Fruit fly (Drosophila melanogaster): Measurements from ENCODE around the gene RnpS1.

Gene RnpS1

DNA sequence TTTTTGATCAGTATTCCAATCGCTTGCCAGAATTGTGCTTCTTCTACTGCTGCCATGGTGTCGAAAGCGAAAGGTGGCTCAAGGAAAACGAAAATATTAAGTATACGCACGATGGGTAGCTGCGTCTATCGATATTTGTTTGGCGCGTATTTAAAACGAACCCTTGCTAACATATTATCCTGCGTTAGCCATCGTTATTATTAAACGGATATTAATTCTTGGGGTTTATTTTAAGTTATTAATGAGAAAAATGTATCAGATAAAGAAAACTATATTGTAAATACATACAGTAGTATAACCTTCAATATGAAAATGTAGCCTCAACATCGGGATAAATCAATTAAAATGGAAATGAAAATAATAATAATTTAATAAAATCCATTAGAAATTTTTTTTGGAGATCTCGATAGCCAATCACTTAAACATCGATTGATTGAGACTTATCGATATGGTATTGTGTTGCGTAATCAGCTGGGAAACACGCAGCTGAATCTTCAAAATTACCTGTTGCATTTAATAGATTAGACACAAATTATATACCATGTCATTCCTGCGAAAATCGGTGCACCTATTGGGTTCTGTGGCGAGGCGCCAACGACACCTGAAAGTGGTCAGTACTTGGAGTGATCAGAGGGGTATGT lies 3.6 kb downstream of the RnpS1 start, which contains the start of the genes CG9386 and BckdhA:
Gene CG9386, minus strand, starts transcription at position 75 of the 641 bp plus-strand sequence.
Gene BckdhA, plus strand, starts transcription at position 452 of the 641 bp plus-strand sequence.
- TF ChIP-seq CG11617 (GFP tag; optimal IDR thresholded peaks at IDR 0.05) (peak; percentile 67), Hr96 (GFP tag; optimal IDR thresholded peaks at IDR 0.05) (no peak), Clk (GFP tag; optimal IDR thresholded peaks at IDR 0.05) (no peak), cic (GFP tag; optimal IDR thresholded peaks at IDR 0.05) (peak; percentile 33), CG14711 (tag; optimal IDR thresholded peaks at IDR 0.05) (peak; percentile 10), CG1620 (GFP tag; optimal IDR thresholded peaks at IDR 0.05) (peak; percentile 72), toe (GFP tag; optimal IDR thresholded peaks at IDR 0.05) (no peak), Crg-1 (GFP tag; optimal IDR thresholded peaks at IDR 0.05) (peak; percentile 41), Mnt (GFP tag; optimal IDR thresholded peaks at IDR 0.05) (peak; percentile 80), CG12768 (GFP tag; optimal IDR thresholded peaks at IDR 0.05) (no peak), ovo (GFP tag; optimal IDR thresholded peaks at IDR 0.05) (peak; percentile 1), pad (GFP tag; optimal IDR thresholded peaks at IDR 0.05) (peak; percentile 42), CG33017 (tag; optimal IDR thresholded peaks at IDR 0.05) (no peak), kay (GFP tag; ENCODE audit: borderline replicate concordance) (no peak), bab1 (GFP tag; optimal IDR thresholded peaks at IDR 0.05) (peak; percentile 35), CG5204 (GFP tag; optimal IDR thresholded peaks at IDR 0.05) (no peak), cnc (optimal IDR thresholded peaks at IDR 0.05) (no peak), tj (GFP tag; optimal IDR thresholded peaks at IDR 0.05) (peak; percentile 46), CG7045 (GFP tag; optimal IDR thresholded peaks at IDR 0.05) (peak; percentile 5), CG7101 (tag; optimal IDR thresholded peaks at IDR 0.05) (peak; percentile 30)

DNA sequence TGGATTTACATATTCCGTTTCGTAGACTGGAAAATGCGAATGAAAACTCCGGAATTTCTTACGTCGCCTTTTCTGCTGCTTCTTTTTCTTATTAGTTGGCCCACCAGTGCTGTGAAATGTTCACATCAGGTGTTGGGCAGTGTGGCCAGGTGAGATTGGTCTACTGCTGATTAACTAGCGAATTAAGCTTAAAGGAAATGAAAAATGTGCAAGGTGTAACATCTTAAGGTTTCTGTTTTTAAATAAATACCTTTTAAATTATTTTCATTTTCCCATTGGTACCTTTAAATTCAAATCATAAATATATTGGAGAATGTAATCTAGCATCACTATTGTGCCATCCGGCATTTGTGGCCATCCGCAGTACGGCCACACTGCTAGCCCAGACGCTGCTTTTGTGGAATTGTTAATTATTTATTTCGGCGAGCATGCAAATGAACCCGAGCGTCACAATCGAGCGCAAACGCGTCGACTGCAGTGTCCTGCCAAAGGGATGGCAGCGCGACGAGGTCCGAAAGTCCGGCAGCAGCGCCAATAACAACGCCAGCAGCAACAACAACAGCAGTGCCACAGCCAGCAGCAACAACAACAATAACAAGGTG lies 7.7 kb downstream of the RnpS1 start, which contains the start of the genes AP-1mu and MBD-like:
Gene AP-1mu, minus strand, starts transcription at position 113 of the 602 bp plus-strand sequence.
Gene MBD-like, plus strand, starts transcription at position 348 of the 602 bp plus-strand sequence.
- TF ChIP-seq CG14711 (tag; optimal IDR thresholded peaks at IDR 0.05) (peak; percentile 60), ovo (GFP tag; optimal IDR thresholded peaks at IDR 0.05) (peak; percentile 44), CG7045 (GFP tag; optimal IDR thresholded peaks at IDR 0.05) (peak; percentile 61), pad (GFP tag; optimal IDR thresholded peaks at IDR 0.05) (peak; percentile 71), toe (GFP tag; optimal IDR thresholded peaks at IDR 0.05) (no peak), tj (GFP tag; optimal IDR thresholded peaks at IDR 0.05) (peak; percentile 58), Clk (GFP tag; optimal IDR thresholded peaks at IDR 0.05) (peak; percentile 25), Mnt (GFP tag; optimal IDR thresholded peaks at IDR 0.05) (peak; percentile 74), CG12768 (GFP tag; optimal IDR thresholded peaks at IDR 0.05) (peak; percentile 74), CG7101 (tag; optimal IDR thresholded peaks at IDR 0.05) (peak; percentile 78), Hr96 (GFP tag; optimal IDR thresholded peaks at IDR 0.05) (no peak), Crg-1 (GFP tag; optimal IDR thresholded peaks at IDR 0.05) (peak; percentile 86), kay (GFP tag; ENCODE audit: borderline replicate concordance) (no peak), cnc (optimal IDR thresholded peaks at IDR 0.05) (no peak), CG33017 (tag; optimal IDR thresholded peaks at IDR 0.05) (peak; percentile 50), bab1 (GFP tag; optimal IDR thresholded peaks at IDR 0.05) (peak; percentile 75), CG11617 (GFP tag; optimal IDR thresholded peaks at IDR 0.05) (peak; percentile 83), CG5204 (GFP tag; optimal IDR thresholded peaks at IDR 0.05) (no peak), cic (GFP tag; optimal IDR thresholded peaks at IDR 0.05) (peak; percentile 41), CG1620 (GFP tag; optimal IDR thresholded peaks at IDR 0.05) (peak; percentile 91)

DNA sequence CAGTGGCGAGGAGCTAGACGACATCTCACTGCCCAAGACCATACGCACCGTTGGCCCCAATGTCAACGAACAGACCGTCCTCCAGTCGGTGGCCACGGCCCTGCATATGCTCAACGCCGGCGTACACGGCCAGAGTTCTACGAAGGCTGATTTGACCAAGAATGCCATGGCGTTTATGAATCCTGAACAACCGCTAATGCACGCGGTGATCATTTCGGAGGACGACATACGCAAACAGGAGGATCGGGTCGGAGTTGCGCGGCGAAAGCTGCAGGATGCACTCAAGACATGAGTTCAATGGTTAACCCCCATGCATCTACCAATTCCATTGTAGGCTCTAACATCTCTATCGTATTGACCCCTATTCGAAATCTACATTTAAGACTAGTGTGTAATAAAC lies 9.3 kb downstream of the RnpS1 start:
- TF ChIP-seq CG1620 (GFP tag; optimal IDR thresholded peaks at IDR 0.05), result no peak
- no peak for TF ChIP-seq pad (GFP tag; optimal IDR thresholded peaks at IDR 0.05)
- no peak for TF ChIP-seq tj (GFP tag; optimal IDR thresholded peaks at IDR 0.05)
- TF ChIP-seq cic (GFP tag; optimal IDR thresholded peaks at IDR 0.05), result no peak
- TF ChIP-seq CG11617 (GFP tag; optimal IDR thresholded peaks at IDR 0.05), result no peak
- no peak for TF ChIP-seq CG33017 (tag; optimal IDR thresholded peaks at IDR 0.05)
- TF ChIP-seq toe (GFP tag; optimal IDR thresholded peaks at IDR 0.05), result no peak
- TF ChIP-seq CG7101 (tag; optimal IDR thresholded peaks at IDR 0.05), result no peak
- TF ChIP-seq Crg-1 (GFP tag; optimal IDR thresholded peaks at IDR 0.05), result no peak

DNA sequence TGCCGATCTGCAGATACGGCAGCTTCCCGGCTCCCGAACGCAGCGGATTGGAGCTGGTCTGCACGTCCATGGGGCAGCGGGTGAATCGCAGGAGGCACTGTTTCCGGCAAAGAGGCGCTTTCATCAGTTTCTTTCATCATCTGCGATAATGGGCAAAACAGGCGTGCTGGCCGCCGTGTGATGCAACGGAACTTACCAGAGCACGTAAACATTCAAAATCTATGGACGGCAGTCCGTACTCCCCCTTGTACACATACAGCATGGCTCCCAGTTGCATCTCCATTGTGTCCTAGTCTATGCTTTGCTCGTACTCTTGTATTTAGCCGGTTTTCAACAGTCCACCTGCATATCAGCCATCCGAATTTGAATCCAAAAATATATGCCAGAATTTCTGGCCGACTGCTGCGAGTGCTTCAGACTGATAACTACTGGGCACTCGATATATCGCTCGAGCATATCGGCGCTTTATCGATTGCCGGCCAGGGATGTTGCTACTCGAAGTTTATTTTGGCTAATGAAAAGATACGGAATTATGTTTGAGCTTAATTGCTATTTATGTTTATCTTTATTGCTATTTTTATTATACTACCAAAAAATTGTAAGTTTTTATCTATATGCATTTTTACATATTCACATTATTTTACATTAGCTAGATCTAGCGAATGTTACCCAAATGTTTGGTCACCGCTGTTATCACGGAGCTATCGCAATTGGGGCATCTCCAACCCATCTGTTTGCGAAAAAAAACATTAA lies 11.6 kb downstream of the RnpS1 start, which contains the start of the genes CG9393 and Vps45:
Gene CG9393, minus strand, starts transcription at position 434 of the 753 bp plus-strand sequence.
Gene Vps45, plus strand, starts transcription at position 685 of the 753 bp plus-strand sequence.
- TF ChIP-seq CG14711 (tag; optimal IDR thresholded peaks at IDR 0.05), result peak; percentile 74
- TF ChIP-seq kay (GFP tag; ENCODE audit: borderline replicate concordance), result no peak
- peak; percentile 70 for TF ChIP-seq CG11617 (GFP tag; optimal IDR thresholded peaks at IDR 0.05)
- TF ChIP-seq Clk (GFP tag; optimal IDR thresholded peaks at IDR 0.05), result no peak
- no peak for TF ChIP-seq pad (GFP tag; optimal IDR thresholded peaks at IDR 0.05)
- peak; percentile 28 for TF ChIP-seq CG7045 (GFP tag; optimal IDR thresholded peaks at IDR 0.05)
- TF ChIP-seq CG33017 (tag; optimal IDR thresholded peaks at IDR 0.05), result peak; percentile 27
- TF ChIP-seq tj (GFP tag; optimal IDR thresholded peaks at IDR 0.05), result peak; percentile 26
- TF ChIP-seq CG7101 (tag; optimal IDR thresholded peaks at IDR 0.05), result peak; percentile 63
- TF ChIP-seq CG5204 (GFP tag; optimal IDR thresholded peaks at IDR 0.05), result no peak
- TF ChIP-seq toe (GFP tag; optimal IDR thresholded peaks at IDR 0.05), result no peak
- peak; percentile 75 for TF ChIP-seq CG1620 (GFP tag; optimal IDR thresholded peaks at IDR 0.05)
- TF ChIP-seq bab1 (GFP tag; optimal IDR thresholded peaks at IDR 0.05), result peak; percentile 57
- peak; percentile 37 for TF ChIP-seq Crg-1 (GFP tag; optimal IDR thresholded peaks at IDR 0.05)
- no peak for TF ChIP-seq cnc (optimal IDR thresholded peaks at IDR 0.05)
- TF ChIP-seq ovo (GFP tag; optimal IDR thresholded peaks at IDR 0.05), result peak; percentile 56
- peak; percentile 32 for TF ChIP-seq CG12768 (GFP tag; optimal IDR thresholded peaks at IDR 0.05)
- no peak for TF ChIP-seq cic (GFP tag; optimal IDR thresholded peaks at IDR 0.05)
- TF ChIP-seq Mnt (GFP tag; optimal IDR thresholded peaks at IDR 0.05), result peak; percentile 82
- TF ChIP-seq Hr96 (GFP tag; optimal IDR thresholded peaks at IDR 0.05), result no peak
